Fruit fly (Drosophila melanogaster) whole organism, embryonic: ENCODE measurements around the gene CG42514.

ENCODE experiments used
- ATbp ChIP-seq: fragments of 200-800 bp; sonication (Bioruptor generic); optimal IDR thresholded peaks from 2 replicates; lab custom pipeline; 2017; ENCODE audit warnings: missing biosample characterization, mild to moderate bottlenecking, missing genetic modification characterization, missing genetic modification reagents
- Blimp-1 ChIP-seq: fragments of 200-800 bp; sonication (Bioruptor generic); optimal IDR thresholded peaks from 3 replicates; lab custom pipeline; 2018; ENCODE audit warnings: missing biosample characterization, missing genetic modification characterization, mild to moderate bottlenecking, moderate library complexity, missing genetic modification reagents
- CG1233 ChIP-seq: fragments of 200-800 bp; sonication (Bioruptor generic); optimal IDR thresholded peaks from 4 replicates; lab custom pipeline; 2018; ENCODE audit warnings: missing biosample characterization, mild to moderate bottlenecking, missing genetic modification characterization
- CG12744 ChIP-seq: fragments of 200-800 bp; sonication (Bioruptor generic); optimal IDR thresholded peaks from 2 replicates; lab custom pipeline; 2016; ENCODE audit warnings: missing biosample characterization, missing genetic modification characterization
- CG14050 ChIP-seq: fragments of 200-800 bp; sonication (Bioruptor generic); IDR thresholded peaks from 3 replicates; pipeline ENCODE4 v1.3.6; 2022; ENCODE audit warnings: missing biosample characterization, missing genetic modification characterization
- CG14965 ChIP-seq: fragments of 200-800 bp; sonication (Bioruptor generic); optimal IDR thresholded peaks from 2 replicates; lab custom pipeline; 2016; ENCODE audit warnings: missing biosample characterization, missing genetic modification characterization, borderline replicate concordance
- CG17912 ChIP-seq: fragments of 200-800 bp; sonication (Bioruptor generic); optimal IDR thresholded peaks from 2 replicates; lab custom pipeline; 2018; ENCODE audit warnings: missing biosample characterization, mild to moderate bottlenecking, missing genetic modification characterization
- CG18262 ChIP-seq: fragments of 200-800 bp; optimal IDR thresholded peaks from 3 replicates; lab custom pipeline; 2019; ENCODE audit warnings: missing biosample characterization, mild to moderate bottlenecking, missing genetic modification characterization, moderate library complexity
- CG1832 ChIP-seq: fragments of 200-800 bp; sonication (Bioruptor generic); optimal IDR thresholded peaks from 2 replicates; lab custom pipeline; 2017; ENCODE audit warnings: missing biosample characterization, mild to moderate bottlenecking, missing genetic modification characterization, inconsistent platforms
- CG2120 ChIP-seq: fragments of 200-800 bp; sonication (Bioruptor generic); optimal IDR thresholded peaks from 3 replicates; lab custom pipeline; 2016; ENCODE audit warnings: missing biosample characterization, missing genetic modification characterization
- CG2129 ChIP-seq: fragments of 200-800 bp; sonication (Bioruptor generic); IDR thresholded peaks from 2 replicates; pipeline ENCODE4 v1.3.6; 2022; ENCODE audit warnings: missing biosample characterization, missing genetic modification characterization; ENCODE audit not compliant: partially characterized antibody
- CG2678 ChIP-seq: fragments of 200-800 bp; sonication (Bioruptor generic); optimal IDR thresholded peaks from 3 replicates; lab custom pipeline; 2019; ENCODE audit warnings: missing biosample characterization, mild to moderate bottlenecking, missing genetic modification characterization, moderate library complexity
- CG2889 ChIP-seq: fragments of 200-800 bp; sonication (Bioruptor generic); IDR thresholded peaks from 3 replicates; pipeline ENCODE4 v1.3.6; 2022; ENCODE audit warnings: missing biosample characterization, missing genetic modification characterization
- CG31441 ChIP-seq: fragments of 200-800 bp; sonication (Bioruptor generic); IDR thresholded peaks from 2 replicates; pipeline ENCODE4 v1.3.6; 2022; ENCODE audit warnings: missing biosample characterization, missing genetic modification characterization
- CG5953 ChIP-seq: fragments of 200-800 bp; sonication (Bioruptor generic); IDR thresholded peaks from 2 replicates; pipeline ENCODE4 v1.3.6; 2022; ENCODE audit warnings: missing biosample characterization, missing genetic modification characterization
- CG7556 ChIP-seq: fragments of 200-800 bp; sonication (Bioruptor generic); optimal IDR thresholded peaks from 2 replicates; lab custom pipeline; 2017; ENCODE audit warnings: missing biosample characterization, mild to moderate bottlenecking, missing genetic modification characterization
- CG7963 ChIP-seq: fragments of 200-800 bp; sonication (Bioruptor generic); IDR thresholded peaks from 3 replicates; pipeline ENCODE4 v1.3.6; 2022; ENCODE audit warnings: missing biosample characterization, missing genetic modification characterization; ENCODE audit not compliant: partially characterized antibody
- CG8089 ChIP-seq: fragments of 200-800 bp; sonication (Bioruptor generic); optimal IDR thresholded peaks from 3 replicates; lab custom pipeline; 2016; ENCODE audit warnings: missing biosample characterization, missing genetic modification characterization
- CG9797 ChIP-seq: fragments of 200-800 bp; sonication (Bioruptor generic); optimal IDR thresholded peaks from 3 replicates; lab custom pipeline; 2018; ENCODE audit warnings: missing biosample characterization, mild to moderate bottlenecking, missing genetic modification characterization
- CHES-1-like ChIP-seq: fragments of 200-800 bp; sonication (Bioruptor generic); optimal IDR thresholded peaks from 2 replicates; lab custom pipeline; 2016; ENCODE audit warnings: missing biosample characterization, missing genetic modification characterization
- HLHmδ ChIP-seq: fragments of 200-800 bp; sonication (Bioruptor generic); optimal IDR thresholded peaks from 2 replicates; lab custom pipeline; 2018; ENCODE audit warnings: missing biosample characterization, mild to moderate bottlenecking, missing genetic modification characterization, moderate library complexity
- Hr3 ChIP-seq: fragments of 200-800 bp; sonication (Bioruptor generic); optimal IDR thresholded peaks from 3 replicates; lab custom pipeline; 2016; ENCODE audit warnings: missing biosample characterization, missing genetic modification characterization
- Lhr ChIP-seq: fragments of 200-800 bp; sonication (Bioruptor generic); optimal IDR thresholded peaks from 3 replicates; lab custom pipeline; 2017; ENCODE audit warnings: mild to moderate bottlenecking, missing biosample characterization, missing genetic modification reagents, missing genetic modification characterization
- Lim3 ChIP-seq: fragments of 200-800 bp; sonication (Bioruptor generic); IDR thresholded peaks from 2 replicates; pipeline ENCODE4 v1.3.6; 2022; ENCODE audit warnings: missing biosample characterization, missing genetic modification characterization
- Mrtf ChIP-seq: fragments of 200-800 bp; sonication (Bioruptor generic); IDR thresholded peaks from 3 replicates; pipeline ENCODE4 v1.3.6; 2022; ENCODE audit warnings: missing biosample characterization, missing genetic modification characterization
- Ravus ChIP-seq: fragments of 200-800 bp; sonication (Bioruptor generic); IDR thresholded peaks from 2 replicates; pipeline ENCODE4 v1.3.6; 2022; ENCODE audit warnings: missing biosample characterization, missing genetic modification characterization
- Side ChIP-seq: fragments of 200-800 bp; sonication (Bioruptor generic); optimal IDR thresholded peaks from 2 replicates; lab custom pipeline; 2016; ENCODE audit warnings: missing biosample characterization, missing genetic modification characterization
- Sin3A ChIP-seq: fragments of >200 bp; optimal IDR thresholded peaks from 2 replicates; lab custom pipeline; 2018
- Sox100B ChIP-seq: fragments of 200-800 bp; sonication (Bioruptor generic); optimal IDR thresholded peaks from 3 replicates; lab custom pipeline; 2018; ENCODE audit warnings: missing biosample characterization, mild to moderate bottlenecking, missing genetic modification characterization
- Sry-β ChIP-seq: fragments of 200-800 bp; sonication (Bioruptor generic); optimal IDR thresholded peaks from 2 replicates; lab custom pipeline; 2018; ENCODE audit warnings: missing biosample characterization, mild to moderate bottlenecking, missing genetic modification characterization, moderate library complexity
- Taf1 ChIP-seq: fragments of 200-800 bp; sonication (Bioruptor generic); IDR thresholded peaks from 2 replicates; pipeline ENCODE4 v1.3.6; 2022; ENCODE audit warnings: missing biosample characterization, missing genetic modification characterization
- Xbp1 ChIP-seq: fragments of 200-800 bp; sonication (Bioruptor generic); optimal IDR thresholded peaks from 3 replicates; lab custom pipeline; 2016; ENCODE audit warnings: missing biosample characterization, mild to moderate bottlenecking, missing genetic modification characterization
- ab ChIP-seq: fragments of 200-800 bp; sonication (Bioruptor generic); optimal IDR thresholded peaks from 2 replicates; lab custom pipeline; 2016; ENCODE audit warnings: missing biosample characterization, missing genetic modification characterization
- ac ChIP-seq: fragments of 200-800 bp; sonication (Bioruptor generic); optimal IDR thresholded peaks from 3 replicates; lab custom pipeline; 2017; ENCODE audit warnings: missing biosample characterization, mild to moderate bottlenecking, missing genetic modification characterization
- al ChIP-seq: fragments of 200-800 bp; sonication (Bioruptor generic); IDR thresholded peaks from 2 replicates; pipeline ENCODE4 v1.3.6; 2022; ENCODE audit warnings: missing biosample characterization, missing genetic modification characterization
- cad ChIP-seq: fragments of >200 bp; optimal IDR thresholded peaks from 2 replicates; lab custom pipeline; 2017; ENCODE audit warnings: missing biosample characterization, missing genetic modification characterization
- fd102C ChIP-seq: fragments of 200-800 bp; sonication (Bioruptor generic); optimal IDR thresholded peaks from 2 replicates; lab custom pipeline; 2018; ENCODE audit warnings: missing biosample characterization, mild to moderate bottlenecking, missing genetic modification characterization, moderate library complexity
- fd96Cb ChIP-seq: fragments of 200-800 bp; sonication (Bioruptor generic); optimal IDR thresholded peaks from 2 replicates; lab custom pipeline; 2018; ENCODE audit warnings: missing biosample characterization, mild to moderate bottlenecking, missing genetic modification characterization, moderate library complexity
- gsb-n ChIP-seq: fragments of 200-800 bp; sonication (Bioruptor generic); optimal IDR thresholded peaks from 3 replicates; lab custom pipeline; 2018; ENCODE audit warnings: missing biosample characterization, mild to moderate bottlenecking, missing genetic modification characterization
- knrl ChIP-seq: fragments of 200-800 bp; sonication (Bioruptor generic); IDR thresholded peaks from 3 replicates; pipeline ENCODE4 v1.3.6; 2022; ENCODE audit warnings: missing biosample characterization, missing genetic modification characterization; ENCODE audit not compliant: partially characterized antibody
- lmd ChIP-seq: fragments of 200-800 bp; sonication (Bioruptor generic); IDR thresholded peaks from 2 replicates; pipeline ENCODE4 v1.3.6; 2022; ENCODE audit warnings: missing biosample characterization, missing genetic modification characterization
- lola ChIP-seq, 3 experiments: fragments of >200 bp in 2 of 3; fragments of 200-800 bp in 1 of 3; sonication (Bioruptor generic) in 1 of 3; optimal IDR thresholded peaks; 2 replicates each; lab custom pipeline; 2017 to 2019; ENCODE audit warnings: missing biosample characterization in 3 of 3, missing genetic modification characterization in 3 of 3, mild to moderate bottlenecking in 1 of 3, moderate library complexity in 1 of 3
- nau ChIP-seq: fragments of 200-800 bp; sonication (Bioruptor generic); optimal IDR thresholded peaks from 3 replicates; lab custom pipeline; 2017; ENCODE audit warnings: missing biosample characterization, mild to moderate bottlenecking, missing genetic modification characterization, missing genetic modification reagents
- odd ChIP-seq: fragments of 200-800 bp; sonication (Bioruptor generic); optimal IDR thresholded peaks from 2 replicates; lab custom pipeline; 2017; ENCODE audit warnings: missing biosample characterization, mild to moderate bottlenecking, missing genetic modification characterization
- otp ChIP-seq: fragments of 200-800 bp; sonication (Bioruptor generic); IDR thresholded peaks from 3 replicates; pipeline ENCODE4, ENCODE4 v1.3.6; 2022; ENCODE audit warnings: missing biosample characterization, missing genetic modification characterization
- phol ChIP-seq: fragments of 200-800 bp; sonication (Bioruptor generic); optimal IDR thresholded peaks from 3 replicates; lab custom pipeline; 2018; ENCODE audit warnings: missing biosample characterization, mild to moderate bottlenecking, missing genetic modification characterization, moderate library complexity
- sd ChIP-seq: fragments of 200-800 bp; sonication (Bioruptor generic); optimal IDR thresholded peaks from 3 replicates; lab custom pipeline; 2018; ENCODE audit warnings: missing biosample characterization, mild to moderate bottlenecking, missing genetic modification characterization, moderate library complexity
- sisA ChIP-seq: fragments of 200-800 bp; sonication (Bioruptor generic); IDR thresholded peaks from 2 replicates; pipeline ENCODE4 v1.3.6; 2022; ENCODE audit warnings: missing biosample characterization, missing genetic modification characterization
- slou ChIP-seq: fragments of 200-800 bp; sonication (Bioruptor generic); optimal IDR thresholded peaks from 3 replicates; lab custom pipeline; 2016; ENCODE audit warnings: missing biosample characterization, missing genetic modification characterization
- sqz ChIP-seq: fragments of 200-800 bp; sonication (Bioruptor generic); optimal IDR thresholded peaks from 3 replicates; lab custom pipeline; 2018; ENCODE audit warnings: missing biosample characterization, mild to moderate bottlenecking, missing genetic modification characterization
- unc-4 ChIP-seq: fragments of 200-800 bp; sonication (Bioruptor generic); IDR thresholded peaks from 2 replicates; pipeline ENCODE4 v1.3.6; 2022; ENCODE audit warnings: missing biosample characterization, missing genetic modification characterization; ENCODE audit not compliant: partially characterized antibody
- yki ChIP-seq: fragments of >200 bp; optimal IDR thresholded peaks from 3 replicates; lab custom pipeline; 2018

Gene CG42514

dm6 chr3L:16474130-16474529, 21.9 kb downstream of the CG42514 start (continued):
- TF ChIP-seq ATbp (GFP tag; lab: Kevin White, UChicago): peak; percentile 29
- TF ChIP-seq Hr3 (GFP tag; lab: Kevin White, UChicago): no peak
- TF ChIP-seq CG14050: no peak
- no peak for TF ChIP-seq Ravus
- peak; percentile 5 for TF ChIP-seq Sox100B
- no peak for TF ChIP-seq CG1832 (GFP tag; lab: Kevin White, UChicago)
- TF ChIP-seq CG17912: no peak
- TF ChIP-seq CG9797: no peak
- TF ChIP-seq al (GFP tag; lab: Robert Waterston, UW): no peak
- TF ChIP-seq CG14965 (GFP tag; lab: Kevin White, UChicago): no peak
- TF ChIP-seq odd: no peak
- TF ChIP-seq CG2889 (GFP tag; lab: Robert Waterston, UW): no peak
- no peak for TF ChIP-seq Sin3A (lab: Kevin White, UChicago)
- TF ChIP-seq CG12744 (GFP tag; lab: Kevin White, UChicago): no peak
- TF ChIP-seq lola (GFP tag; optimal IDR thresholded peaks at IDR 0.05; lab: Kevin White, UChicago): peak in 1 of 3 experiments; percentile 11
- no peak for TF ChIP-seq Mrtf (GFP tag; lab: Robert Waterston, UW)
- TF ChIP-seq CHES-1-like (GFP tag; lab: Kevin White, UChicago): no peak
- TF ChIP-seq Xbp1 (GFP tag; lab: Kevin White, UChicago): no peak
- TF ChIP-seq CG7963 (GFP tag; lab: Robert Waterston, UW): no peak
- peak; percentile 19 for TF ChIP-seq CG2678 (tag; lab: Kevin White, UChicago)
- TF ChIP-seq sisA: peak; percentile 26; the same call in 1 of the 2 replicates
- TF ChIP-seq Blimp-1 (GFP tag; lab: Kevin White, UChicago): peak; percentile 53
- no peak for TF ChIP-seq CG5953 (GFP tag; lab: Robert Waterston, UW)
- peak; percentile 74 for TF ChIP-seq sd (tag; lab: Kevin White, UChicago)
- TF ChIP-seq yki (lab: Kevin White, UChicago): no peak
- no peak for TF ChIP-seq CG2129 (GFP tag; lab: Robert Waterston, UW)
- no peak for TF ChIP-seq nau (GFP tag; lab: Kevin White, UChicago)
- 0 out of 2 replicates have a peak, but pooled peaks have one; percentile 37 for TF ChIP-seq CG31441 (GFP tag; lab: Robert Waterston, UW)
- TF ChIP-seq unc-4 (GFP tag; lab: Robert Waterston, UW): no peak
- no peak for TF ChIP-seq otp (GFP tag; lab: Robert Waterston, UW)
- TF ChIP-seq sqz (GFP tag; lab: Kevin White, UChicago): no peak
- TF ChIP-seq Side (GFP tag; lab: Kevin White, UChicago): no peak
- TF ChIP-seq CG2120 (GFP tag; lab: Kevin White, UChicago): no peak
- TF ChIP-seq cad (GFP tag; lab: Kevin White, UChicago): no peak
- no peak for TF ChIP-seq ab (GFP tag; lab: Kevin White, UChicago)
- no peak for TF ChIP-seq CG8089 (GFP tag; lab: Kevin White, UChicago)
- peak; percentile 49 for TF ChIP-seq CG7556 (GFP tag; lab: Kevin White, UChicago)
- no peak for TF ChIP-seq fd102C (GFP tag; lab: Kevin White, UChicago)
- TF ChIP-seq knrl: no peak
- TF ChIP-seq ac (GFP tag; lab: Kevin White, UChicago): no peak
- no peak for TF ChIP-seq Lhr
- no peak for TF ChIP-seq HLHmδ (GFP tag; lab: Kevin White, UChicago)
- TF ChIP-seq CG18262: peak; percentile 9
- no peak for TF ChIP-seq Sry-β (GFP tag; lab: Kevin White, UChicago)
- TF ChIP-seq CG1233 (GFP tag; lab: Kevin White, UChicago): no peak
- peak; percentile 2 for TF ChIP-seq gsb-n
- peak; percentile 24; the same call in 1 of the 2 replicates for TF ChIP-seq Lim3 (GFP tag; lab: Robert Waterston, UW)
- no peak for TF ChIP-seq Taf1
- peak; percentile 26 for TF ChIP-seq fd96Cb
- TF ChIP-seq lmd: no peak
- no peak for TF ChIP-seq slou (GFP tag; lab: Kevin White, UChicago)
- TF ChIP-seq phol: peak; percentile 40
